Fruit fly (Drosophila melanogaster) whole organism, pupa: ENCODE measurements around the gene Mcm6.
A peak's percentile ranks its signal among the peaks of the same experiment; 100 is the strongest.

Experiments used
- CG12605 ChIP-seq: fragments of 200-800 bp; sonication (Bioruptor generic); IDR thresholded peaks from 2 replicates; pipeline ENCODE4 v1.3.6; 2022; ENCODE audit warnings: missing biosample characterization, missing genetic modification characterization
- CG15710 ChIP-seq: fragments of 200-800 bp; sonication (Bioruptor generic); optimal IDR thresholded peaks from 2 replicates; lab custom pipeline; 2018; ENCODE audit warnings: missing biosample characterization, mild to moderate bottlenecking, missing genetic modification characterization, moderate library complexity
- CG17806 ChIP-seq: fragments of 200-800 bp; sonication (Bioruptor generic); optimal IDR thresholded peaks from 2 replicates; lab custom pipeline; 2018; ENCODE audit warnings: missing biosample characterization, mild to moderate bottlenecking, missing genetic modification characterization, moderate library complexity
- CG32121 ChIP-seq: fragments of 200-800 bp; sonication (Bioruptor generic); IDR thresholded peaks from 2 replicates; pipeline ENCODE4 v1.3.6; 2022; ENCODE audit warnings: missing biosample characterization, missing genetic modification characterization
- CG8159 ChIP-seq: fragments of 200-800 bp; sonication (Bioruptor generic); optimal IDR thresholded peaks from 3 replicates; lab custom pipeline; 2018; ENCODE audit warnings: missing biosample characterization, mild to moderate bottlenecking, missing genetic modification characterization, moderate library complexity
- CG9948 ChIP-seq: fragments of 200-800 bp; sonication (Bioruptor generic); optimal IDR thresholded peaks from 2 replicates; lab custom pipeline; 2018; ENCODE audit warnings: missing biosample characterization, mild to moderate bottlenecking, missing genetic modification characterization, moderate library complexity
- Ets98B ChIP-seq: fragments of 200-800 bp; sonication (Bioruptor generic); IDR thresholded peaks from 2 replicates; pipeline ENCODE4 v1.3.6; 2022; ENCODE audit warnings: missing biosample characterization, missing genetic modification characterization
- Snoo ChIP-seq: fragments of 200-800 bp; sonication (Bioruptor generic); optimal IDR thresholded peaks from 3 replicates; lab custom pipeline; 2017; ENCODE audit warnings: missing biosample characterization, mild to moderate bottlenecking, missing genetic modification characterization, inconsistent platforms
- gl ChIP-seq: fragments of 200-800 bp; sonication (Bioruptor generic); optimal IDR thresholded peaks from 2 replicates; lab custom pipeline; 2018; ENCODE audit warnings: missing biosample characterization, mild to moderate bottlenecking, missing genetic modification characterization

- TF ChIP-seq Snoo (tag; lab: Kevin White, UChicago) (peak; percentile 89), CG17806 (tag; lab: Kevin White, UChicago) (peak; percentile 84), CG8159 (tag; lab: Kevin White, UChicago) (peak; percentile 91), CG15710 (tag; lab: Kevin White, UChicago) (peak; percentile 88), gl (tag; lab: Kevin White, UChicago) (peak; percentile 75), CG32121 (peak; percentile 87), CG12605 (GFP tag; lab: Robert Waterston, UW) (peak; percentile 72), Ets98B (GFP tag; lab: Robert Waterston, UW) (peak; percentile 87), CG9948 (tag; lab: Kevin White, UChicago) (peak; percentile 86)
Observed at dm6 chrX:6656023-6656594, 18.1 kb upstream of the Mcm6 start.
